Worm (Caenorhabditis elegans): ENCODE measurements around the gene T10C6.6.

ce11 chrV:16007505-16007904, 16.6 kb upstream of the T10C6.6 start, which contains the start of gene str-231:
- no peak for TF ChIP-seq peb-1 (tag; optimal IDR thresholded peaks at IDR 0.05)
- no peak for TF ChIP-seq nhr-10 (tag; optimal IDR thresholded peaks at IDR 0.05)
- no peak for TF ChIP-seq nhr-11 (tag; optimal IDR thresholded peaks at IDR 0.05)
- no peak for TF ChIP-seq lin-11 (tag; optimal IDR thresholded peaks at IDR 0.05)
- no peak for TF ChIP-seq nhr-25 (tag; optimal IDR thresholded peaks at IDR 0.05)
- TF ChIP-seq ztf-4 (tag; optimal IDR thresholded peaks at IDR 0.05), result no peak
